Worm (Caenorhabditis elegans) whole organism, L3 larva: ENCODE results near the gene znf-593.

Experiments
- R02D3.7 ChIP-seq: fragments of 150-350 bp; optimal IDR thresholded peaks from 2 replicates; lab custom pipeline; 2014; ENCODE audit warnings: missing biosample characterization, missing genetic modification characterization
- egl-5 ChIP-seq: fragments of 150-350 bp; optimal IDR thresholded peaks from 2 replicates; lab custom pipeline; 2017; ENCODE audit warnings: missing biosample characterization, missing genetic modification reagents, missing genetic modification characterization, inconsistent platforms
- nfya-1 ChIP-seq: sonication (generic microtip); optimal IDR thresholded peaks from 2 replicates; lab custom pipeline; 2017; ENCODE audit warnings: missing genetic modification characterization, mild to moderate bottlenecking, missing compliant biosample characterization, antibody characterized with exemption, moderate library complexity; ENCODE audit not compliant: insufficient read depth
- nhr-25 ChIP-seq: sonication (generic microtip); optimal IDR thresholded peaks from 2 replicates; lab custom pipeline; 2017; ENCODE audit warnings: missing biosample characterization, missing genetic modification characterization
- sea-2 ChIP-seq: fragments of 150-350 bp; sonication (generic microtip); optimal IDR thresholded peaks from 4 replicates; lab custom pipeline; 2014; ENCODE audit warnings: missing biosample characterization, missing genetic modification reagents, missing genetic modification characterization

- TF ChIP-seq R02D3.7 (tag; lab: Kevin White, UChicago) (no peak), sea-2 (no peak), nhr-25 (tag; lab: Kevin White, UChicago) (no peak), egl-5 (tag; lab: Kevin White, UChicago) (no peak), nfya-1 (tag; lab: Kevin White, UChicago) (no peak)
Observed at ce11 chrIII:11916260-11916659, 2.3 kb downstream of the znf-593 start.
